Worm (Caenorhabditis elegans) whole organism, mixed stage, embryonic: ENCODE results near the gene dec-7.

ENCODE experiments used
- cnd-1 ChIP-seq: fragments of 200-800 bp; sonication (Bioruptor generic); optimal IDR thresholded peaks from 2 replicates; lab custom pipeline; 2018; ENCODE audit warnings: mild to moderate bottlenecking, missing genetic modification characterization, missing compliant biosample characterization
- lin-32 ChIP-seq: fragments of 200-800 bp; sonication (Bioruptor generic); optimal IDR thresholded peaks from 2 replicates; lab custom pipeline; 2018; ENCODE audit warnings: mild to moderate bottlenecking, missing genetic modification characterization, missing compliant biosample characterization
- nhr-76 ChIP-seq: sonication (generic microtip); optimal IDR thresholded peaks from 2 replicates; lab custom pipeline; 2017; ENCODE audit warnings: missing biosample characterization, missing genetic modification characterization
- sem-2 ChIP-seq: fragments of 200-800 bp; sonication (Bioruptor generic); optimal IDR thresholded peaks from 2 replicates; lab custom pipeline; 2018; ENCODE audit warnings: mild to moderate bottlenecking, missing genetic modification characterization, missing compliant biosample characterization
- unc-39 ChIP-seq: fragments of 150-350 bp; optimal IDR thresholded peaks from 2 replicates; lab custom pipeline; 2014; ENCODE audit warnings: missing biosample characterization, missing genetic modification characterization

ce11 chrIII:9982119-9982642 is 50.0 kb downstream of the dec-7 start:
- TF ChIP-seq unc-39 (tag; lab: Kevin White, UChicago), result no peak
- TF ChIP-seq sem-2 (GFP tag; lab: Kevin White, UChicago), result no peak
- TF ChIP-seq nhr-76 (tag; lab: Kevin White, UChicago), result no peak
- TF ChIP-seq lin-32 (GFP tag; lab: Kevin White, UChicago), result no peak
- TF ChIP-seq cnd-1 (tag; lab: Kevin White, UChicago), result no peak
